Fruit fly (Drosophila melanogaster) whole organism, wandering third instar larva: ENCODE measurements around the gene CG6656.

Source experiments
- Abd-B ChIP-seq: fragments of >200 bp; optimal IDR thresholded peaks from 2 replicates; lab custom pipeline; 2017; ENCODE audit warnings: missing biosample characterization, missing genetic modification characterization
- CG32264 ChIP-seq: fragments of 200-800 bp; sonication (Bioruptor generic); optimal IDR thresholded peaks from 2 replicates; lab custom pipeline; 2016; ENCODE audit warnings: missing biosample characterization, missing genetic modification characterization
- CG9705 ChIP-seq: fragments of 200-800 bp; sonication (Bioruptor generic); optimal IDR thresholded peaks from 2 replicates; lab custom pipeline; 2018; ENCODE audit warnings: missing biosample characterization, mild to moderate bottlenecking, missing genetic modification characterization
- CrebA ChIP-seq: fragments of 200-800 bp; sonication (Bioruptor generic); optimal IDR thresholded peaks from 2 replicates; lab custom pipeline; 2016; ENCODE audit warnings: missing biosample characterization, mild to moderate bottlenecking, missing genetic modification characterization, borderline replicate concordance
- Dfd ChIP-seq: fragments of >200 bp; optimal IDR thresholded peaks from 2 replicates; lab custom pipeline; 2017; ENCODE audit warnings: missing biosample characterization, missing genetic modification characterization
- Dif ChIP-seq: fragments of 200-275, 200-300 bp; sonication (Bioruptor generic); optimal IDR thresholded peaks from 2 replicates; lab custom pipeline; 2018; ENCODE audit warnings: missing biosample characterization, missing genetic modification characterization; ENCODE audit not compliant: partially characterized antibody
- GATAd ChIP-seq: sonication (Bioruptor generic); optimal IDR thresholded peaks from 2 replicates; lab custom pipeline; 2016; ENCODE audit warnings: missing biosample characterization, missing genetic modification characterization
- HLH106 ChIP-seq: fragments of 200-800 bp; optimal IDR thresholded peaks from 3 replicates; lab custom pipeline; 2019; ENCODE audit warnings: missing biosample characterization, mild to moderate bottlenecking, missing genetic modification characterization, moderate library complexity
- Hnf4 ChIP-seq: fragments of 200-800 bp; sonication (Bioruptor generic); optimal IDR thresholded peaks from 2 replicates; lab custom pipeline; 2016; ENCODE audit warnings: missing biosample characterization, mild to moderate bottlenecking, missing genetic modification characterization
- Hr78 ChIP-seq: fragments of >200 bp; optimal IDR thresholded peaks from 2 replicates; lab custom pipeline; 2017; ENCODE audit warnings: missing biosample characterization, missing genetic modification characterization
- Hr83 ChIP-seq: fragments of 200-300 bp; sonication (Bioruptor generic); optimal IDR thresholded peaks from 2 replicates; lab custom pipeline; 2016; ENCODE audit warnings: missing biosample characterization, mild to moderate bottlenecking, missing genetic modification characterization, moderate library complexity; ENCODE audit not compliant: poor library complexity, severe bottlenecking
- Jra ChIP-seq: sonication (Bioruptor generic); optimal IDR thresholded peaks from 2 replicates; lab custom pipeline; 2016; ENCODE audit warnings: missing biosample characterization, missing genetic modification characterization
- Mio ChIP-seq: sonication (Bioruptor generic); optimal IDR thresholded peaks from 2 replicates; lab custom pipeline; 2016; ENCODE audit warnings: missing biosample characterization, missing genetic modification characterization
- Myc ChIP-seq: fragments of >200 bp; optimal IDR thresholded peaks from 2 replicates; lab custom pipeline; 2017
- N ChIP-seq: fragments of >200 bp; optimal IDR thresholded peaks from 2 replicates; lab custom pipeline; 2018; ENCODE audit warnings: missing biosample characterization, missing external identifiers, missing genetic modification characterization
- OdsH ChIP-seq: fragments of 200-800 bp; sonication (Bioruptor generic); optimal IDR thresholded peaks from 2 replicates; lab custom pipeline; 2016; ENCODE audit warnings: missing biosample characterization, mild to moderate bottlenecking, missing genetic modification characterization
- Rel ChIP-seq, 2 experiments: fragments of 200-800 bp; sonication (Bioruptor generic) in 1 of 2; optimal IDR thresholded peaks; 2 replicates in 1 of 2; 3 replicates in 1 of 2; lab custom pipeline; 2016 to 2019; ENCODE audit warnings: mild to moderate bottlenecking in 2 of 2, missing biosample characterization in 2 of 2, missing genetic modification characterization in 2 of 2, moderate library complexity in 1 of 2
- Sp1 ChIP-seq: fragments of 200-800 bp; sonication (Bioruptor generic); optimal IDR thresholded peaks from 3 replicates; lab custom pipeline; 2019; ENCODE audit warnings: missing biosample characterization, mild to moderate bottlenecking, missing genetic modification characterization, moderate library complexity
- Vsx2 ChIP-seq: fragments of 200-300, 225-300 bp; sonication (Bioruptor generic); optimal IDR thresholded peaks from 2 replicates; lab custom pipeline; 2018; ENCODE audit warnings: missing biosample characterization, missing genetic modification characterization; ENCODE audit not compliant: partially characterized antibody
- br ChIP-seq: fragments of 200-800 bp; sonication (Bioruptor generic); optimal IDR thresholded peaks from 2 replicates; lab custom pipeline; 2016; ENCODE audit warnings: missing biosample characterization, missing genetic modification characterization
- brk ChIP-seq: fragments of 200-800 bp; sonication (Bioruptor generic); optimal IDR thresholded peaks from 2 replicates; lab custom pipeline; 2016; ENCODE audit warnings: missing biosample characterization, mild to moderate bottlenecking, missing genetic modification characterization
- dl ChIP-seq, 2 experiments: fragments of 175-275, 200-275 bp in 1 of 2; fragments of 200-275 bp in 1 of 2; sonication (Bioruptor generic); optimal IDR thresholded peaks; lab custom pipeline; 2018; ENCODE audit warnings: mild to moderate bottlenecking in 2 of 2, missing biosample characterization in 2 of 2, missing genetic modification characterization in 2 of 2, moderate library complexity in 2 of 2; ENCODE audit not compliant: partially characterized antibody in 2 of 2, insufficient read depth in 1 of 2
- dmrt93B ChIP-seq: fragments of 200-800 bp; sonication (Bioruptor generic); optimal IDR thresholded peaks from 2 replicates; lab custom pipeline; 2018; ENCODE audit warnings: missing biosample characterization, mild to moderate bottlenecking, missing genetic modification characterization
- dsf ChIP-seq: sonication (Bioruptor generic); optimal IDR thresholded peaks from 2 replicates; lab custom pipeline; 2016; ENCODE audit warnings: missing biosample characterization, missing genetic modification characterization, borderline replicate concordance
- ey ChIP-seq: fragments of 200-800 bp; sonication (Bioruptor generic); optimal IDR thresholded peaks from 2 replicates; lab custom pipeline; 2016; ENCODE audit warnings: missing biosample characterization, missing genetic modification characterization
- foxo ChIP-seq, 2 experiments: fragments of 200-800 bp; sonication (Bioruptor generic); optimal IDR thresholded peaks; 2 replicates in 1 of 2; 3 replicates in 1 of 2; lab custom pipeline; 2016 to 2017; ENCODE audit warnings: missing biosample characterization in 2 of 2, missing genetic modification characterization in 2 of 2
- fru ChIP-seq: fragments of 200-800 bp; sonication (Bioruptor generic); optimal IDR thresholded peaks from 3 replicates; lab custom pipeline; 2016; ENCODE audit warnings: missing biosample characterization, mild to moderate bottlenecking, missing genetic modification characterization
- h ChIP-seq: fragments of 200-800 bp; sonication (Bioruptor generic); optimal IDR thresholded peaks from 3 replicates; lab custom pipeline; 2016; ENCODE audit warnings: missing biosample characterization, mild to moderate bottlenecking, missing genetic modification characterization
- jim ChIP-seq: fragments of 175-275, 200-325 bp; sonication (Bioruptor generic); optimal IDR thresholded peaks from 2 replicates; lab custom pipeline; 2016; ENCODE audit warnings: missing biosample characterization, mild to moderate bottlenecking, missing genetic modification characterization
- lola ChIP-seq: fragments of >200 bp; optimal IDR thresholded peaks from 2 replicates; lab custom pipeline; 2017; ENCODE audit warnings: missing biosample characterization, missing genetic modification characterization
- pan ChIP-seq: fragments of >200 bp; optimal IDR thresholded peaks from 2 replicates; lab custom pipeline; 2017
- psq ChIP-seq: fragments of 200-800 bp; sonication (Bioruptor generic); optimal IDR thresholded peaks from 3 replicates; lab custom pipeline; 2017; ENCODE audit warnings: missing biosample characterization, mild to moderate bottlenecking, missing genetic modification characterization, moderate library complexity
- rgr ChIP-seq: fragments of 200-800 bp; sonication (Bioruptor generic); optimal IDR thresholded peaks from 3 replicates; lab custom pipeline; 2016; ENCODE audit warnings: missing biosample characterization, mild to moderate bottlenecking, missing genetic modification characterization
- sage ChIP-seq: fragments of 200-800 bp; sonication (Bioruptor generic); optimal IDR thresholded peaks from 2 replicates; lab custom pipeline; 2016; ENCODE audit warnings: missing biosample characterization, mild to moderate bottlenecking, missing genetic modification characterization
- sv ChIP-seq: fragments of 200-800 bp; sonication (Bioruptor generic); optimal IDR thresholded peaks from 3 replicates; lab custom pipeline; 2016; ENCODE audit warnings: missing biosample characterization, missing genetic modification characterization
- tai ChIP-seq: sonication (Bioruptor generic); optimal IDR thresholded peaks from 2 replicates; lab custom pipeline; 2016; ENCODE audit warnings: missing biosample characterization, missing genetic modification characterization
- usp ChIP-seq: fragments of >200 bp; optimal IDR thresholded peaks from 2 replicates; lab custom pipeline; 2017; ENCODE audit warnings: missing biosample characterization, missing genetic modification characterization
- woc ChIP-seq: sonication (Bioruptor generic); optimal IDR thresholded peaks from 2 replicates; lab custom pipeline; 2016; ENCODE audit warnings: missing biosample characterization, mild to moderate bottlenecking, missing genetic modification characterization

CG6656 gene

DNA sequence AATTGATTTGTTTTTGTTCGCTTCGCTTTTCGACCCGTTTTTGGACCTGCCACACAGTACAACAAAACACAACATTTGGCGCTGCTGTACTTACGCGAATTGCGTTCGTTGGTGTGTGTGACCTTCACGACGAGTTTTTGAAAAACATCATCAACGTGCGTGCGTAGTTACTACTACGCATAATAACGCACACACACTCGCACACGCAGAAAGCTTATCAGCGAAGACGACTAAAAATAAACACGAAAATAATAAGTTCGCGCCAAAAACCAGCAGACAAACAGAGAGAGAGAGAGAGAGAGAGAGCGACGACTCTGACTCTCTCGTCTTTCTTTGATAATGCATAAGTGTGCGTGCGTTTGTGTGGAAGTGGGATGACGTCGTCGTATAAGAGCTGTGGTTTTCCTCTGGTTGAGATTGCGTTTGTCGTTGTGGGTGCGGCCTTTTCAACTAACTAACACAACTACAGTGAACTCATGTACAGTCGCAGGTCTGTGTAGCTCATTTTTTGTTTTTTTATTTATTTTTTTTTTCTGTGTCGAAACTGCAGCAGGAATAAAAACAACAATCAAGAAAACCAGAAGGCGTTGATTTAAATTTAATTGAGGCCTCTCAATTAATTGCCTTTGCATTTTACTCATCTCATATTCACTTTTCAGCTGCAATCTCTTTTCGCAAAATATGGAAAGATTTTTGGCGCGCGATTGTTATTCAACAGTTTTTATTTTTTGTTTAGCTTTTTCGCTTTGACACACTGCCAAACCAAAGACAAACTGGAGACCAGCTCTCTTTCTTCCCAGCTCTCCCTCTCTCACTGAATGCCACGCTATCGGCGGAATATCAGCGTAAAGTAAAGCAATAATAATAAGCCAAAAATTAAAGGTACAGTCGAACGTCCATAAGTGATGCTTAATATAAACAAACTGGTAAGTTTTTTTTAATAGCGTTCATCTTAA, 21.2 kb upstream of the CG6656 start:
- TF ChIP-seq h (GFP tag; lab: Kevin White, UChicago) (peak; percentile 47), Jra (GFP tag; lab: Kevin White, UChicago) (peak; percentile 61), Sp1 (GFP tag; lab: Kevin White, UChicago) (peak; percentile 54), tai (GFP tag; lab: Kevin White, UChicago) (no peak), fru (GFP tag; lab: Kevin White, UChicago) (peak; percentile 41), dl (GFP tag; optimal IDR thresholded peaks at IDR 0.05; lab: Kevin White, UChicago; ENCODE audit: insufficient read depth in 1 of 2, partially characterized antibody in 2 of 2) (peak; percentile 87 to 88), Dfd (GFP tag; lab: Kevin White, UChicago) (no peak), Hr83 (GFP tag; lab: Kevin White, UChicago) (peak; percentile 91), CG9705 (GFP tag; lab: Kevin White, UChicago) (no peak), dmrt93B (GFP tag; lab: Kevin White, UChicago) (no peak), Vsx2 (GFP tag; lab: Kevin White, UChicago) (peak; percentile 75), OdsH (GFP tag; lab: Kevin White, UChicago) (no peak), Myc (lab: Kevin White, UChicago) (no peak), ey (no peak), dsf (GFP tag; lab: Kevin White, UChicago) (no peak), Dif (GFP tag; lab: Kevin White, UChicago) (peak; percentile 94), sage (GFP tag; lab: Kevin White, UChicago) (peak; percentile 76), N (GFP tag; lab: Kevin White, UChicago) (peak; percentile 48), usp (GFP tag; lab: Kevin White, UChicago) (no peak), Rel (GFP tag; optimal IDR thresholded peaks at IDR 0.05; lab: Kevin White, UChicago) (peak; percentile 91), Rel (tag; optimal IDR thresholded peaks at IDR 0.05; lab: Kevin White, UChicago) (no peak), rgr (GFP tag; lab: Kevin White, UChicago) (peak; percentile 24), lola (GFP tag; lab: Kevin White, UChicago) (no peak), woc (peak; percentile 38), Hr78 (GFP tag; lab: Kevin White, UChicago) (no peak), foxo (GFP tag; optimal IDR thresholded peaks at IDR 0.05; lab: Kevin White, UChicago) (peak; percentile 31 to 64), CG32264 (GFP tag; lab: Kevin White, UChicago) (peak; percentile 15), psq (GFP tag; lab: Kevin White, UChicago) (peak; percentile 84), Mio (GFP tag; lab: Kevin White, UChicago) (peak; percentile 9), Hnf4 (GFP tag; lab: Kevin White, UChicago) (peak; percentile 1), br (GFP tag; lab: Kevin White, UChicago) (peak; percentile 10), sv (no peak), HLH106 (no peak), jim (GFP tag; lab: Kevin White, UChicago) (peak; percentile 56), GATAd (GFP tag; lab: Kevin White, UChicago) (no peak), Abd-B (GFP tag; lab: Kevin White, UChicago) (no peak), brk (GFP tag; lab: Kevin White, UChicago) (peak; percentile 86), pan (no peak), CrebA (GFP tag; lab: Kevin White, UChicago) (peak; percentile 93)
